Worm (Caenorhabditis elegans) whole organism, L4 larva: ENCODE measurements around the gene F55E10.1.

Experiments used
- daf-8 ChIP-seq: fragments of 200-800 bp; sonication (Bioruptor generic); IDR thresholded peaks from 2 replicates; pipeline ENCODE4 v1.3.6; 2022; ENCODE audit warnings: missing genetic modification characterization, missing compliant biosample characterization
- nhr-11 ChIP-seq: fragments of 150-350 bp; optimal IDR thresholded peaks from 2 replicates; lab custom pipeline; 2014; ENCODE audit warnings: missing biosample characterization, missing genetic modification characterization
- nhr-237 ChIP-seq: sonication (generic microtip); optimal IDR thresholded peaks from 2 replicates; lab custom pipeline; 2017; ENCODE audit warnings: missing biosample characterization, missing genetic modification characterization
- nhr-76 ChIP-seq: fragments of 150-350 bp; optimal IDR thresholded peaks from 2 replicates; lab custom pipeline; 2014; ENCODE audit warnings: missing biosample characterization, missing genetic modification characterization

DNA sequence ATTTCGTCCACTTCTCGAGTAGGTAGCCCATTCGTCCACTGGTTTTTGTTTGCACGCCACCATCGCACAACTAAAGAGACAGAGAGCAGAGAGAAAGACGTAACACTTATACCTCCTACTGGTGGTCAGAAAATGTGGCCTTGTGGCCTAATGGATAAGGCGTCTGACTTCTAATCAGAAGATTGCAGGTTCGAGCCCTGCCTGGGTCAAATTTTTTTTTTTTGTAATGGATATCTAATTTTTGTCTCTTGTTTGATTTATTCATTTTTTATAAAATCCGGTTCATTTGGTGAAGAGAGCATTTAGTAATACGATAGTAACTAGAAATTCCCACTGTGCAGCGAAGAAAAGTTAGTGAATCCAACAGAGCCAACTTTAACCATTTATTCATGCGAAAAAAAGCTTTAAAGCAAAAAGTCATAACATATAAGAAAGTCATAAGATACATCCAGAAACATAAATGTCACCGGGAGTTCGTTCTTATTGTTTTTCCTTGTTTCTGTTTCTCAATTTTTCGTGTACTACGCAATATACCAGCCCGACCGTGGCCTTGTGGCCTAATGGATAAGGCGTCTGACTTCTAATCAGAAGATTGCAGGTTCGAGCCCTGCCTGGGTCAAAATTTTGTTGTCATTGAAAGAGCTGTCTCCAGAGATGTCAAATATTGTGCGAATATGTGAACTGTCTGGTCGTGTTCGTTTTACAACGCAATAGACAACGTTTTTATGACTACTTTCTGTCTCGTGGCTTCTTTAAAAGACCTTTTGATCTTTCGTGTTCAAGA, 44.5 kb downstream of the F55E10.1 start:
- TF ChIP-seq daf-8 (GFP tag; lab: Robert Waterston, UW) (no peak), nhr-11 (tag; lab: Kevin White, UChicago) (no peak), nhr-76 (tag; lab: Kevin White, UChicago) (no peak), nhr-237 (tag; lab: Kevin White, UChicago) (no peak)
